Worm (Caenorhabditis elegans) whole organism, L2 larva: ENCODE results near the gene atx-3.

ENCODE experiments used
- ZK546.5 ChIP-seq: sonication (generic microtip); optimal IDR thresholded peaks from 2 replicates; lab custom pipeline; 2017; ENCODE audit warnings: missing biosample characterization, missing genetic modification characterization
- egl-27 ChIP-seq: sonication (generic microtip); optimal IDR thresholded peaks from 3 replicates; lab custom pipeline; 2017; ENCODE audit warnings: missing biosample characterization, missing genetic modification reagents, missing genetic modification characterization
- elt-1 ChIP-seq: fragments of 150-350 bp; optimal IDR thresholded peaks from 2 replicates; lab custom pipeline; 2014; ENCODE audit warnings: missing biosample characterization, missing genetic modification characterization
- gmeb-1 ChIP-seq: fragments of 150-350 bp; optimal IDR thresholded peaks from 2 replicates; lab custom pipeline; 2014; ENCODE audit warnings: missing biosample characterization, missing genetic modification characterization
- lin-11 ChIP-seq: fragments of 150-350 bp; sonication (generic microtip); optimal IDR thresholded peaks from 2 replicates; lab custom pipeline; 2014; ENCODE audit warnings: missing biosample characterization, missing genetic modification characterization, inconsistent platforms, mixed read lengths
- lsy-2 ChIP-seq, 2 experiments: fragments of 150-350 bp in 1 of 2; sonication (generic microtip) in 1 of 2; optimal IDR thresholded peaks; 2 replicates each; lab custom pipeline; 2014 to 2017; ENCODE audit warnings: missing biosample characterization in 2 of 2, missing genetic modification characterization in 2 of 2
- nhr-11 ChIP-seq: fragments of 150-350 bp; optimal IDR thresholded peaks from 2 replicates; lab custom pipeline; 2014; ENCODE audit warnings: missing biosample characterization, missing genetic modification characterization
- nhr-237 ChIP-seq: fragments of 150-350 bp; optimal IDR thresholded peaks from 2 replicates; lab custom pipeline; 2014; ENCODE audit warnings: missing biosample characterization, missing genetic modification characterization
- unc-39 ChIP-seq: fragments of 150-350 bp; optimal IDR thresholded peaks from 2 replicates; lab custom pipeline; 2014; ENCODE audit warnings: missing biosample characterization, missing genetic modification characterization
- unc-62 ChIP-seq: fragments of 150-350 bp; optimal IDR thresholded peaks from 2 replicates; lab custom pipeline; 2014; ENCODE audit warnings: missing biosample characterization, missing genetic modification reagents, missing genetic modification characterization
- zag-1 ChIP-seq: fragments of 150-350 bp; optimal IDR thresholded peaks from 2 replicates; lab custom pipeline; 2014; ENCODE audit warnings: missing biosample characterization, missing genetic modification characterization

ce11 chrV:15559729-15560128, 17.5 kb downstream of the atx-3 start:
- TF ChIP-seq elt-1 (tag; lab: Kevin White, UChicago) (no peak), zag-1 (tag; lab: Kevin White, UChicago) (no peak), unc-39 (tag; lab: Kevin White, UChicago) (no peak), lin-11 (no peak), gmeb-1 (tag; lab: Kevin White, UChicago) (no peak), unc-62 (GFP tag; lab: Kevin White, UChicago) (no peak), lsy-2 (tag; optimal IDR thresholded peaks at IDR 0.05; lab: Kevin White, UChicago) (no peak), nhr-11 (tag; lab: Kevin White, UChicago) (no peak), nhr-237 (no peak), ZK546.5 (tag; lab: Kevin White, UChicago) (no peak), egl-27 (no peak)
